Fruit fly (Drosophila melanogaster) whole organism, embryonic: ENCODE results near the gene CG5440.

ENCODE experiments used
- CG10147 ChIP-seq: fragments of 200-800 bp; sonication (Bioruptor generic); optimal IDR thresholded peaks from 2 replicates; lab custom pipeline; 2019; ENCODE audit warnings: missing biosample characterization, mild to moderate bottlenecking, missing genetic modification characterization, moderate library complexity
- CG1024 ChIP-seq: fragments of 200-800 bp; sonication (Bioruptor generic); IDR thresholded peaks from 2 replicates; pipeline ENCODE4 v1.3.6; 2022; ENCODE audit warnings: missing biosample characterization, missing genetic modification characterization
- CG11456 ChIP-seq: fragments of 200-800 bp; sonication (Bioruptor generic); IDR thresholded peaks from 3 replicates; pipeline ENCODE4 v1.3.6; 2022; ENCODE audit warnings: missing biosample characterization, missing genetic modification characterization
- CG15011 ChIP-seq: fragments of 200-800 bp; sonication (Bioruptor generic); optimal IDR thresholded peaks from 3 replicates; lab custom pipeline; 2018; ENCODE audit warnings: missing biosample characterization, mild to moderate bottlenecking, missing genetic modification characterization
- CG15073 ChIP-seq: fragments of 200-800 bp; sonication (Bioruptor generic); optimal IDR thresholded peaks from 2 replicates; lab custom pipeline; 2016; ENCODE audit warnings: missing biosample characterization, missing genetic modification characterization
- CG16813 ChIP-seq: fragments of 200-800 bp; sonication (Bioruptor generic); IDR thresholded peaks from 3 replicates; pipeline ENCODE4 v1.3.6; 2022; ENCODE audit warnings: missing biosample characterization, missing genetic modification characterization; ENCODE audit not compliant: partially characterized antibody
- CG17186 ChIP-seq: fragments of 200-800 bp; sonication (Bioruptor generic); optimal IDR thresholded peaks from 3 replicates; lab custom pipeline; 2017; ENCODE audit warnings: missing biosample characterization, missing genetic modification reagents, missing genetic modification characterization
- CG18262 ChIP-seq: fragments of 200-800 bp; optimal IDR thresholded peaks from 3 replicates; lab custom pipeline; 2019; ENCODE audit warnings: missing biosample characterization, mild to moderate bottlenecking, missing genetic modification characterization, moderate library complexity
- CG18599 ChIP-seq: fragments of 200-800 bp; sonication (Bioruptor generic); optimal IDR thresholded peaks from 3 replicates; lab custom pipeline; 2017; ENCODE audit warnings: missing biosample characterization, missing genetic modification characterization, mild to moderate bottlenecking, moderate library complexity, missing genetic modification reagents
- CG18619 ChIP-seq: fragments of 200-800 bp; sonication (Bioruptor generic); optimal IDR thresholded peaks from 3 replicates; lab custom pipeline; 2017; ENCODE audit warnings: missing biosample characterization, mild to moderate bottlenecking, missing genetic modification characterization
- CG30403 ChIP-seq: fragments of 200-800 bp; sonication (Bioruptor generic); optimal IDR thresholded peaks from 3 replicates; lab custom pipeline; 2016; ENCODE audit warnings: missing biosample characterization, missing genetic modification characterization
- CG32772 ChIP-seq: fragments of 200-800 bp; sonication (Bioruptor generic); IDR thresholded peaks from 2 replicates; pipeline ENCODE4 v1.3.6; 2022; ENCODE audit warnings: missing biosample characterization, missing genetic modification characterization
- CG4707 ChIP-seq: fragments of 200-800 bp; sonication (Bioruptor generic); optimal IDR thresholded peaks from 2 replicates; lab custom pipeline; 2018; ENCODE audit warnings: missing biosample characterization, mild to moderate bottlenecking, missing genetic modification characterization, moderate library complexity
- CG7357 ChIP-seq: fragments of 200-800 bp; sonication (Bioruptor generic); IDR thresholded peaks from 3 replicates; pipeline ENCODE4 v1.3.6; 2022; ENCODE audit warnings: missing biosample characterization, missing genetic modification characterization
- CG7372 ChIP-seq: fragments of 200-800 bp; sonication (Bioruptor generic); IDR thresholded peaks from 2 replicates; pipeline ENCODE4 v1.3.6; 2022; ENCODE audit warnings: missing biosample characterization, missing genetic modification characterization
- CG9727 ChIP-seq: fragments of 200-800 bp; sonication (Bioruptor generic); optimal IDR thresholded peaks from 3 replicates; lab custom pipeline; 2017; ENCODE audit warnings: missing biosample characterization, mild to moderate bottlenecking, missing genetic modification characterization
- CG9876 ChIP-seq: fragments of 200-800 bp; sonication (Bioruptor generic); optimal IDR thresholded peaks from 2 replicates; lab custom pipeline; 2016; ENCODE audit warnings: missing biosample characterization, missing genetic modification characterization
- Camta ChIP-seq: fragments of 200-800 bp; sonication (Bioruptor generic); optimal IDR thresholded peaks from 2 replicates; lab custom pipeline; 2016; ENCODE audit warnings: missing biosample characterization, missing genetic modification characterization
- D19A ChIP-seq: fragments of 200-800 bp; optimal IDR thresholded peaks from 3 replicates; lab custom pipeline; 2019; ENCODE audit warnings: missing biosample characterization, mild to moderate bottlenecking, missing genetic modification characterization, moderate library complexity
- Dip3 ChIP-seq: fragments of 200-800 bp; sonication (Bioruptor generic); optimal IDR thresholded peaks from 3 replicates; lab custom pipeline; 2016; ENCODE audit warnings: missing biosample characterization, missing genetic modification characterization
- Ets97D ChIP-seq: fragments of 200-800 bp; sonication (Bioruptor generic); optimal IDR thresholded peaks from 3 replicates; lab custom pipeline; 2016; ENCODE audit warnings: missing biosample characterization, missing genetic modification characterization
- Fer3 ChIP-seq: fragments of 200-800 bp; sonication (Bioruptor generic); optimal IDR thresholded peaks from 2 replicates; lab custom pipeline; 2018; ENCODE audit warnings: missing biosample characterization, mild to moderate bottlenecking, missing genetic modification characterization, moderate library complexity
- H15 ChIP-seq: fragments of 200-800 bp; sonication (Bioruptor generic); IDR thresholded peaks from 3 replicates; pipeline ENCODE4 v1.3.6; 2022; ENCODE audit warnings: missing biosample characterization, missing genetic modification characterization
- Hmr ChIP-seq: fragments of 200-800 bp; sonication (Bioruptor generic); optimal IDR thresholded peaks from 3 replicates; lab custom pipeline; 2017; ENCODE audit warnings: mild to moderate bottlenecking, missing biosample characterization, missing genetic modification reagents, missing genetic modification characterization
- Neu2 ChIP-seq: fragments of 200-800 bp; sonication (Bioruptor generic); optimal IDR thresholded peaks from 3 replicates; lab custom pipeline; 2016; ENCODE audit warnings: missing biosample characterization, missing genetic modification characterization, borderline replicate concordance
- Oli ChIP-seq: fragments of 200-800 bp; sonication (Bioruptor generic); optimal IDR thresholded peaks from 2 replicates; lab custom pipeline; 2018; ENCODE audit warnings: missing biosample characterization, mild to moderate bottlenecking, missing genetic modification characterization, moderate library complexity
- Sox100B ChIP-seq: fragments of 200-800 bp; sonication (Bioruptor generic); optimal IDR thresholded peaks from 3 replicates; lab custom pipeline; 2018; ENCODE audit warnings: missing biosample characterization, mild to moderate bottlenecking, missing genetic modification characterization
- Tbp ChIP-seq: fragments of >200 bp; optimal IDR thresholded peaks from 2 replicates; lab custom pipeline; 2018; ENCODE audit warnings: missing biosample characterization, missing genetic modification characterization
- Xbp1 ChIP-seq: fragments of 200-800 bp; sonication (Bioruptor generic); optimal IDR thresholded peaks from 3 replicates; lab custom pipeline; 2016; ENCODE audit warnings: missing biosample characterization, mild to moderate bottlenecking, missing genetic modification characterization
- ac ChIP-seq: fragments of 200-800 bp; sonication (Bioruptor generic); optimal IDR thresholded peaks from 3 replicates; lab custom pipeline; 2017; ENCODE audit warnings: missing biosample characterization, mild to moderate bottlenecking, missing genetic modification characterization
- amos ChIP-seq: fragments of 200-800 bp; sonication (Bioruptor generic); IDR thresholded peaks from 2 replicates; pipeline ENCODE4 v1.3.6; 2022; ENCODE audit warnings: missing biosample characterization, missing genetic modification characterization; ENCODE audit not compliant: partially characterized antibody
- cato ChIP-seq: fragments of 200-800 bp; sonication (Bioruptor generic); optimal IDR thresholded peaks from 2 replicates; lab custom pipeline; 2016; ENCODE audit warnings: missing biosample characterization, missing genetic modification characterization, borderline replicate concordance
- ci ChIP-seq: fragments of 200-800 bp; sonication (Bioruptor generic); IDR thresholded peaks from 3 replicates; pipeline ENCODE4 v1.3.6; 2022; ENCODE audit warnings: missing biosample characterization, missing genetic modification characterization
- croc ChIP-seq: fragments of 200-800 bp; sonication (Bioruptor generic); conservative IDR thresholded peaks from 3 replicates; pipeline ENCODE4 v1.3.6; 2022; ENCODE audit warnings: missing biosample characterization, missing genetic modification characterization
- da ChIP-seq: fragments of 200-800 bp; sonication (Bioruptor generic); optimal IDR thresholded peaks from 2 replicates; lab custom pipeline; 2016; ENCODE audit warnings: missing biosample characterization, missing genetic modification characterization
- dimm ChIP-seq: fragments of 200-800 bp; sonication (Bioruptor generic); IDR thresholded peaks from 2 replicates; pipeline ENCODE4 v1.3.6; 2022; ENCODE audit warnings: missing biosample characterization, missing genetic modification characterization
- exex ChIP-seq: fragments of 200-800 bp; sonication (Bioruptor generic); optimal IDR thresholded peaks from 4 replicates; lab custom pipeline; 2018; ENCODE audit warnings: missing biosample characterization, mild to moderate bottlenecking, missing genetic modification characterization, moderate library complexity
- grau ChIP-seq: fragments of 200-800 bp; optimal IDR thresholded peaks from 3 replicates; lab custom pipeline; 2019; ENCODE audit warnings: missing biosample characterization, mild to moderate bottlenecking, missing genetic modification characterization, moderate library complexity
- ham ChIP-seq: fragments of 200-800 bp; sonication (Bioruptor generic); IDR thresholded peaks from 2 replicates; pipeline ENCODE4 v1.3.6; 2022; ENCODE audit warnings: missing biosample characterization, missing genetic modification characterization
- ind ChIP-seq: fragments of 200-800 bp; sonication (Bioruptor generic); optimal IDR thresholded peaks from 3 replicates; lab custom pipeline; 2016; ENCODE audit warnings: missing biosample characterization, missing genetic modification characterization
- insv ChIP-seq, 2 experiments: fragments of 200-800 bp; sonication (Bioruptor generic); optimal IDR thresholded peaks; 3 replicates each; lab custom pipeline; 2016 to 2018; ENCODE audit warnings: missing biosample characterization in 2 of 2, missing genetic modification characterization in 2 of 2
- jing ChIP-seq: fragments of 200-800 bp; sonication (Bioruptor generic); optimal IDR thresholded peaks from 2 replicates; lab custom pipeline; 2018; ENCODE audit warnings: missing biosample characterization, mild to moderate bottlenecking, missing genetic modification characterization
- kay ChIP-seq: fragments of 200-800 bp; sonication (Bioruptor generic); optimal IDR thresholded peaks from 2 replicates; lab custom pipeline; 2016; ENCODE audit warnings: missing biosample characterization, missing genetic modification characterization
- klu ChIP-seq: fragments of 200-800 bp; sonication (Bioruptor generic); IDR thresholded peaks from 2 replicates; pipeline ENCODE4 v1.3.6; 2022; ENCODE audit warnings: missing biosample characterization, missing genetic modification characterization
- onecut ChIP-seq: fragments of 200-800 bp; sonication (Bioruptor generic); IDR thresholded peaks from 2 replicates; pipeline ENCODE4 v1.3.6; 2022; ENCODE audit warnings: missing biosample characterization, missing genetic modification characterization
- pnt ChIP-seq: fragments of 200-800 bp; sonication (Bioruptor generic); optimal IDR thresholded peaks from 3 replicates; lab custom pipeline; 2016; ENCODE audit warnings: missing biosample characterization, missing genetic modification characterization
- sima ChIP-seq: fragments of 200-800 bp; sonication (Bioruptor generic); optimal IDR thresholded peaks from 2 replicates; lab custom pipeline; 2016; ENCODE audit warnings: missing biosample characterization, missing genetic modification characterization
- sug ChIP-seq: fragments of 200-800 bp; optimal IDR thresholded peaks from 2 replicates; lab custom pipeline; 2019; ENCODE audit warnings: missing biosample characterization, mild to moderate bottlenecking, missing genetic modification characterization, moderate library complexity
- tx ChIP-seq: fragments of 200-800 bp; sonication (Bioruptor generic); optimal IDR thresholded peaks from 2 replicates; lab custom pipeline; 2016; ENCODE audit warnings: missing biosample characterization, missing genetic modification characterization
- zen ChIP-seq: fragments of 200-800 bp; sonication (Bioruptor generic); optimal IDR thresholded peaks from 3 replicates; lab custom pipeline; 2018; ENCODE audit warnings: missing biosample characterization, mild to moderate bottlenecking, missing genetic modification characterization, moderate library complexity

CG5440 gene

dm6 chr2L:1361771-1362632 lies 28.1 kb downstream of the CG5440 start, which contains the start of gene NLaz (continued):
- TF ChIP-seq Neu2 (no peak), ham (GFP tag; lab: Robert Waterston, UW) (no peak), H15 (GFP tag; lab: Robert Waterston, UW) (no peak), CG10147 (GFP tag; lab: Kevin White, UChicago) (peak; percentile 36), onecut (GFP tag; lab: Robert Waterston, UW) (peak; percentile 85), zen (tag; lab: Kevin White, UChicago) (no peak), CG7357 (no peak), Hmr (GFP tag; lab: Kevin White, UChicago) (no peak), Xbp1 (GFP tag; lab: Kevin White, UChicago) (peak; percentile 53), CG11456 (GFP tag; lab: Robert Waterston, UW) (peak; percentile 97), Tbp (GFP tag; lab: Kevin White, UChicago) (no peak), kay (GFP tag; lab: Kevin White, UChicago) (no peak), CG4707 (GFP tag; lab: Kevin White, UChicago) (no peak), D19A (tag; lab: Kevin White, UChicago) (no peak), exex (tag; lab: Kevin White, UChicago) (no peak), cato (GFP tag; lab: Kevin White, UChicago) (no peak), CG15011 (GFP tag; lab: Kevin White, UChicago) (no peak), da (GFP tag; lab: Kevin White, UChicago) (peak; percentile 11), ind (peak; percentile 2), CG32772 (peak; percentile 7; the same call in 1 of the 2 replicates), ci (GFP tag; lab: Robert Waterston, UW) (peak; percentile 44; the same call in 1 of the 3 replicates), CG15073 (no peak), croc (GFP tag; lab: Robert Waterston, UW) (no peak), insv (GFP tag; optimal IDR thresholded peaks at IDR 0.05; lab: Kevin White, UChicago) (no peak), ac (no peak), Camta (GFP tag; lab: Kevin White, UChicago) (no peak), Dip3 (GFP tag; lab: Kevin White, UChicago) (no peak), CG18262 (tag; lab: Kevin White, UChicago) (no peak), klu (no peak), amos (no peak), dimm (GFP tag; lab: Robert Waterston, UW) (no peak), grau (tag; lab: Kevin White, UChicago) (no peak), CG9727 (GFP tag; lab: Kevin White, UChicago) (no peak), Oli (tag; lab: Kevin White, UChicago) (peak; percentile 53), CG18619 (GFP tag; lab: Kevin White, UChicago) (peak; percentile 45), Sox100B (GFP tag; lab: Kevin White, UChicago) (no peak), CG18599 (GFP tag; lab: Kevin White, UChicago) (no peak), CG7372 (no peak), Fer3 (tag; lab: Kevin White, UChicago) (no peak), CG1024 (GFP tag; lab: Robert Waterston, UW) (no peak), jing (GFP tag; lab: Kevin White, UChicago) (no peak), tx (GFP tag; lab: Kevin White, UChicago) (no peak), pnt (GFP tag; lab: Kevin White, UChicago) (no peak), Ets97D (peak; percentile 14), sima (GFP tag; lab: Kevin White, UChicago) (no peak), CG17186 (GFP tag; lab: Kevin White, UChicago) (no peak), CG30403 (GFP tag; lab: Kevin White, UChicago) (peak; percentile 50), CG9876 (GFP tag; lab: Kevin White, UChicago) (no peak), CG16813 (no peak), sug (tag; lab: Kevin White, UChicago) (no peak)
